Worm (Caenorhabditis elegans) whole organism, mixed stage, embryonic: ENCODE results near the gene Y45G12B.3.

ENCODE experiments used
- ceh-39 ChIP-seq: fragments of 150-350 bp; optimal IDR thresholded peaks from 2 replicates; lab custom pipeline; 2014; ENCODE audit warnings: missing biosample characterization, missing genetic modification characterization
- elt-3 ChIP-seq: fragments of 150-350 bp; optimal IDR thresholded peaks from 2 replicates; lab custom pipeline; 2014; ENCODE audit warnings: missing biosample characterization, missing genetic modification characterization
- hlh-1 ChIP-seq: fragments of 150-350 bp; optimal IDR thresholded peaks from 2 replicates; lab custom pipeline; 2014; ENCODE audit warnings: missing biosample characterization, missing genetic modification reagents, missing genetic modification characterization
- lsy-2 ChIP-seq: fragments of 150-350 bp; optimal IDR thresholded peaks from 2 replicates; lab custom pipeline; 2014; ENCODE audit warnings: missing biosample characterization, missing genetic modification characterization
- mls-2 ChIP-seq: sonication (generic microtip); optimal IDR thresholded peaks from 2 replicates; lab custom pipeline; 2016; ENCODE audit warnings: mild to moderate bottlenecking, missing genetic modification characterization, moderate library complexity, missing compliant biosample characterization
- nhr-76 ChIP-seq: sonication (generic microtip); optimal IDR thresholded peaks from 2 replicates; lab custom pipeline; 2017; ENCODE audit warnings: missing biosample characterization, missing genetic modification characterization
- pha-4 ChIP-seq: fragments of 150-350 bp; optimal IDR thresholded peaks from 2 replicates; lab custom pipeline; 2018; ENCODE audit warnings: missing biosample characterization, missing genetic modification reagents, missing genetic modification characterization
- snpc-4 ChIP-seq: fragments of 150-350 bp; optimal IDR thresholded peaks from 2 replicates; lab custom pipeline; 2014; ENCODE audit warnings: missing biosample characterization, missing genetic modification characterization
- unc-39 ChIP-seq: fragments of 150-350 bp; optimal IDR thresholded peaks from 2 replicates; lab custom pipeline; 2014; ENCODE audit warnings: missing biosample characterization, missing genetic modification characterization
- unc-62 ChIP-seq: fragments of 150-350 bp; optimal IDR thresholded peaks from 2 replicates; lab custom pipeline; 2014; ENCODE audit warnings: missing biosample characterization, missing genetic modification reagents, missing genetic modification characterization
- zip-8 ChIP-seq: fragments of 150-350 bp; optimal IDR thresholded peaks from 2 replicates; lab custom pipeline; 2014; ENCODE audit warnings: missing biosample characterization, missing genetic modification characterization

DNA sequence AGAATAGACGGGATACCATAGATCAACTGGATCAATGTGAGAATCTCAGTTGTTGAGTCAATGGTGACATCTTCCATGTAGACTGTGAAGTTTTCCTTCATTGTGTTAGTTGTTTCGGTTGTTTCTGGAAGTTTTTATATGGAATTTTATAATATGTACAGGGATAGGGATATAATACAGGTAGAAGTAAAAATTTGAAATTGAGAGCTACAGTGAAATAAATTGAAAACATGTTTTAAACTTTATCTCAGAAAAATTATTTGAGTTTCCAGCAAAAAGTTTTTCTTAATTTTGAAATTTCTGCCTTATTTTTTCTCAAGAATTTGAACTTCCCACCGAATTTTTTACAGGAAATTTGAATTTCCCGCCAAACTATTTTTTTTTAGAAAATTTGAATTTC, 46.2 kb upstream of the Y45G12B.3 start, which contains the start of gene srg-62:
- TF ChIP-seq nhr-76 (tag; lab: Kevin White, UChicago) = no peak
- TF ChIP-seq lsy-2 = no peak
- TF ChIP-seq elt-3 = no peak
- TF ChIP-seq hlh-1 (tag; lab: Kevin White, UChicago) = no peak
- no peak for TF ChIP-seq mls-2
- no peak for TF ChIP-seq snpc-4
- TF ChIP-seq unc-62 (GFP tag; lab: Kevin White, UChicago) = no peak
- no peak for TF ChIP-seq zip-8
- no peak for TF ChIP-seq ceh-39 (tag; lab: Kevin White, UChicago)
- TF ChIP-seq unc-39 (tag; lab: Kevin White, UChicago) = no peak
- TF ChIP-seq pha-4 (tag; lab: Kevin White, UChicago) = no peak
